Worm (Caenorhabditis elegans) whole organism, mixed stage, embryonic: ENCODE results near the gene F31B12.3.

ENCODE experiments used
- M03D4.4 ChIP-seq: sonication (generic microtip); optimal IDR thresholded peaks from 2 replicates; lab custom pipeline; 2017; ENCODE audit warnings: mild to moderate bottlenecking, missing genetic modification characterization, missing compliant biosample characterization
- bed-3 ChIP-seq: fragments of 200-800 bp; sonication (Bioruptor generic); optimal IDR thresholded peaks from 3 replicates; lab custom pipeline; 2018; ENCODE audit warnings: mild to moderate bottlenecking, missing genetic modification characterization, moderate library complexity, missing compliant biosample characterization
- blmp-1 ChIP-seq: fragments of 150-350 bp; optimal IDR thresholded peaks from 2 replicates; lab custom pipeline; 2014; ENCODE audit warnings: missing biosample characterization, missing genetic modification characterization
- ceh-39 ChIP-seq: fragments of 150-350 bp; optimal IDR thresholded peaks from 2 replicates; lab custom pipeline; 2014; ENCODE audit warnings: missing biosample characterization, missing genetic modification characterization
- ceh-43 ChIP-seq: fragments of 200-800 bp; sonication (Bioruptor generic); optimal IDR thresholded peaks from 2 replicates; lab custom pipeline; 2018; ENCODE audit warnings: mild to moderate bottlenecking, missing genetic modification characterization, moderate library complexity, missing compliant biosample characterization
- ceh-83 ChIP-seq: fragments of 200-800 bp; sonication (Bioruptor generic); optimal IDR thresholded peaks from 2 replicates; lab custom pipeline; 2018; ENCODE audit warnings: mild to moderate bottlenecking, missing genetic modification characterization, missing compliant biosample characterization
- ces-1 ChIP-seq: fragments of 150-350 bp; optimal IDR thresholded peaks from 2 replicates; lab custom pipeline; 2014; ENCODE audit warnings: missing biosample characterization, missing genetic modification reagents, missing genetic modification characterization
- cnd-1 ChIP-seq: fragments of 200-800 bp; sonication (Bioruptor generic); optimal IDR thresholded peaks from 2 replicates; lab custom pipeline; 2018; ENCODE audit warnings: mild to moderate bottlenecking, missing genetic modification characterization, missing compliant biosample characterization
- drap-1 ChIP-seq: fragments of 200-800 bp; sonication (Bioruptor generic); optimal IDR thresholded peaks from 3 replicates; lab custom pipeline; 2018; ENCODE audit warnings: mild to moderate bottlenecking, missing genetic modification characterization, missing compliant biosample characterization
- elt-1 ChIP-seq: sonication (generic microtip); optimal IDR thresholded peaks from 2 replicates; lab custom pipeline; 2017; ENCODE audit warnings: missing genetic modification characterization, mild to moderate bottlenecking, missing compliant biosample characterization, antibody characterized with exemption, moderate library complexity, borderline replicate concordance; ENCODE audit not compliant: insufficient read depth
- elt-3 ChIP-seq: fragments of 150-350 bp; optimal IDR thresholded peaks from 2 replicates; lab custom pipeline; 2014; ENCODE audit warnings: missing biosample characterization, missing genetic modification characterization
- flh-1 ChIP-seq: fragments of 200-800 bp; sonication (Bioruptor generic); optimal IDR thresholded peaks from 2 replicates; lab custom pipeline; 2018; ENCODE audit warnings: mild to moderate bottlenecking, missing genetic modification characterization, moderate library complexity, missing compliant biosample characterization
- ham-2 ChIP-seq: fragments of 200-800 bp; sonication (Bioruptor generic); optimal IDR thresholded peaks from 2 replicates; lab custom pipeline; 2018; ENCODE audit warnings: mild to moderate bottlenecking, missing genetic modification characterization, missing compliant biosample characterization
- hlh-1 ChIP-seq: fragments of 150-350 bp; optimal IDR thresholded peaks from 2 replicates; lab custom pipeline; 2014; ENCODE audit warnings: missing biosample characterization, missing genetic modification reagents, missing genetic modification characterization
- lin-13 ChIP-seq: fragments of 150-350 bp; optimal IDR thresholded peaks from 2 replicates; lab custom pipeline; 2014; ENCODE audit warnings: missing biosample characterization, missing genetic modification characterization
- lsy-2 ChIP-seq: fragments of 150-350 bp; optimal IDR thresholded peaks from 2 replicates; lab custom pipeline; 2014; ENCODE audit warnings: missing biosample characterization, missing genetic modification characterization
- mab-5 ChIP-seq: fragments of 150-350 bp; optimal IDR thresholded peaks from 2 replicates; lab custom pipeline; 2014; ENCODE audit warnings: missing biosample characterization, missing genetic modification characterization
- mep-1 ChIP-seq: fragments of 150-350 bp; optimal IDR thresholded peaks from 2 replicates; lab custom pipeline; 2017; ENCODE audit warnings: missing biosample characterization, missing genetic modification reagents, missing genetic modification characterization, inconsistent platforms
- mls-2 ChIP-seq: sonication (generic microtip); optimal IDR thresholded peaks from 2 replicates; lab custom pipeline; 2016; ENCODE audit warnings: mild to moderate bottlenecking, missing genetic modification characterization, moderate library complexity, missing compliant biosample characterization
- nhr-12 ChIP-seq: fragments of 150-350 bp; optimal IDR thresholded peaks from 2 replicates; lab custom pipeline; 2014; ENCODE audit warnings: missing biosample characterization, missing genetic modification characterization
- nhr-2 ChIP-seq: fragments of 150-350 bp; optimal IDR thresholded peaks from 2 replicates; lab custom pipeline; 2014; ENCODE audit warnings: missing biosample characterization, missing genetic modification characterization
- nhr-28 ChIP-seq: fragments of 150-350 bp; optimal IDR thresholded peaks from 2 replicates; lab custom pipeline; 2014; ENCODE audit warnings: missing biosample characterization, missing genetic modification characterization
- nhr-76 ChIP-seq: sonication (generic microtip); optimal IDR thresholded peaks from 2 replicates; lab custom pipeline; 2017; ENCODE audit warnings: missing biosample characterization, missing genetic modification characterization
- sem-2 ChIP-seq: fragments of 200-800 bp; sonication (Bioruptor generic); optimal IDR thresholded peaks from 2 replicates; lab custom pipeline; 2018; ENCODE audit warnings: mild to moderate bottlenecking, missing genetic modification characterization, missing compliant biosample characterization
- snpc-4 ChIP-seq: fragments of 150-350 bp; optimal IDR thresholded peaks from 2 replicates; lab custom pipeline; 2014; ENCODE audit warnings: missing biosample characterization, missing genetic modification characterization
- sptf-1 ChIP-seq: sonication (generic microtip); optimal IDR thresholded peaks from 2 replicates; lab custom pipeline; 2017; ENCODE audit warnings: mild to moderate bottlenecking, missing genetic modification characterization, moderate library complexity, missing compliant biosample characterization
- tbx-8 ChIP-seq: fragments of 200-800 bp; sonication (Bioruptor generic); optimal IDR thresholded peaks from 2 replicates; lab custom pipeline; 2018; ENCODE audit warnings: mild to moderate bottlenecking, missing genetic modification characterization, moderate library complexity, missing compliant biosample characterization
- unc-120 ChIP-seq: sonication (generic microtip); optimal IDR thresholded peaks from 2 replicates; lab custom pipeline; 2017; ENCODE audit warnings: missing genetic modification characterization, missing compliant biosample characterization; ENCODE audit not compliant: poor library complexity, severe bottlenecking
- unc-39 ChIP-seq: fragments of 150-350 bp; optimal IDR thresholded peaks from 2 replicates; lab custom pipeline; 2014; ENCODE audit warnings: missing biosample characterization, missing genetic modification characterization
- unc-62 ChIP-seq: fragments of 150-350 bp; optimal IDR thresholded peaks from 2 replicates; lab custom pipeline; 2014; ENCODE audit warnings: missing biosample characterization, missing genetic modification reagents, missing genetic modification characterization
- zip-8 ChIP-seq: fragments of 150-350 bp; optimal IDR thresholded peaks from 2 replicates; lab custom pipeline; 2014; ENCODE audit warnings: missing biosample characterization, missing genetic modification characterization
- ztf-11 ChIP-seq: fragments of 150-350 bp; optimal IDR thresholded peaks from 2 replicates; lab custom pipeline; 2014; ENCODE audit warnings: missing biosample characterization, missing genetic modification characterization

F31B12.3 gene

ce11 chrX:10844602-10845354, 24.4 kb upstream of the F31B12.3 start, which contains the start of gene C05A9.2:
Gene C05A9.2, minus strand, starts transcription at chrX:10844674.
- TF ChIP-seq cnd-1 (tag; lab: Kevin White, UChicago) (peak; percentile 52), tbx-8 (GFP tag; lab: Kevin White, UChicago) (no peak), ceh-43 (GFP tag; lab: Kevin White, UChicago) (peak; percentile 9), drap-1 (no peak), unc-39 (tag; lab: Kevin White, UChicago) (no peak), mls-2 (tag; lab: Kevin White, UChicago) (peak; percentile 8), elt-3 (no peak), sptf-1 (tag; lab: Kevin White, UChicago) (peak; percentile 50)

ce11 chrX:10844137-10844536, 23.7 kb upstream of the F31B12.3 start:
- TF ChIP-seq mab-5 = no peak
- TF ChIP-seq flh-1 = no peak
- no peak for TF ChIP-seq snpc-4 (tag; lab: Kevin White, UChicago)
- TF ChIP-seq nhr-2 = peak; percentile 92
- no peak for TF ChIP-seq sptf-1 (tag; lab: Kevin White, UChicago)
- TF ChIP-seq mls-2 (tag; lab: Kevin White, UChicago) = no peak
- no peak for TF ChIP-seq lin-13
- no peak for TF ChIP-seq ham-2
- no peak for TF ChIP-seq sem-2 (GFP tag; lab: Kevin White, UChicago)
- no peak for TF ChIP-seq ceh-43 (GFP tag; lab: Kevin White, UChicago)
- peak; percentile 79 for TF ChIP-seq zip-8 (tag; lab: Kevin White, UChicago)
- TF ChIP-seq tbx-8 (GFP tag; lab: Kevin White, UChicago) = no peak
- TF ChIP-seq ztf-11 (tag; lab: Kevin White, UChicago) = no peak
- no peak for TF ChIP-seq hlh-1 (tag; lab: Kevin White, UChicago)
- TF ChIP-seq unc-120 = no peak
- TF ChIP-seq lsy-2 (tag; lab: Kevin White, UChicago) = peak; percentile 34
- no peak for TF ChIP-seq cnd-1 (tag; lab: Kevin White, UChicago)
- no peak for TF ChIP-seq mep-1 (tag; lab: Kevin White, UChicago)
- TF ChIP-seq elt-1 (tag; lab: Kevin White, UChicago) = no peak
- TF ChIP-seq nhr-12 = no peak
- no peak for TF ChIP-seq nhr-28
- TF ChIP-seq unc-62 (GFP tag; lab: Kevin White, UChicago) = no peak

ce11 chrX:10838550-10838949, 18.1 kb upstream of the F31B12.3 start, which contains the start of gene plc-1:
Gene plc-1, minus strand, starts transcription at chrX:10838650.
- TF ChIP-seq ces-1 (GFP tag; lab: Kevin White, UChicago) = peak; percentile 1
- no peak for TF ChIP-seq zip-8 (tag; lab: Kevin White, UChicago)
- TF ChIP-seq, all 35 proteins: peak for 1

- no peak for TF ChIP-seq ceh-39 (tag; lab: Kevin White, UChicago)
- no peak for TF ChIP-seq nhr-12
- no peak for TF ChIP-seq M03D4.4 (tag; lab: Kevin White, UChicago)
- TF ChIP-seq sptf-1 (tag; lab: Kevin White, UChicago) = no peak
- no peak for TF ChIP-seq mls-2 (tag; lab: Kevin White, UChicago)
- no peak for TF ChIP-seq ceh-83
- no peak for TF ChIP-seq lsy-2 (tag; lab: Kevin White, UChicago)
- TF ChIP-seq nhr-76 (tag; lab: Kevin White, UChicago) = no peak
- TF ChIP-seq snpc-4 (tag; lab: Kevin White, UChicago) = no peak
- no peak for TF ChIP-seq unc-39 (tag; lab: Kevin White, UChicago)
- no peak for TF ChIP-seq blmp-1
- no peak for TF ChIP-seq bed-3 (GFP tag; lab: Kevin White, UChicago)
Measured at ce11 chrX:10837609-10838008, 17.2 kb upstream of the F31B12.3 start.

ce11 chrX:10834568-10834967, 14.2 kb upstream of the F31B12.3 start:
- no peak for TF ChIP-seq nhr-28
- no peak for TF ChIP-seq ham-2
- TF ChIP-seq mab-5 = no peak
- TF ChIP-seq mep-1 (tag; lab: Kevin White, UChicago) = no peak
- TF ChIP-seq snpc-4 (tag; lab: Kevin White, UChicago) = no peak
- peak; percentile 31 for TF ChIP-seq hlh-1 (tag; lab: Kevin White, UChicago)
- peak; percentile 67 for TF ChIP-seq unc-62 (GFP tag; lab: Kevin White, UChicago)
- TF ChIP-seq, all 35 proteins: peak for 2
